Worm (Caenorhabditis elegans) whole organism, L2 larva: ENCODE measurements around the gene ceh-82.

ENCODE experiments used
- F13H6.1 ChIP-seq: sonication (generic microtip); optimal IDR thresholded peaks from 2 replicates; lab custom pipeline; 2016; ENCODE audit warnings: missing genetic modification characterization, missing compliant biosample characterization
- R02D3.7 ChIP-seq: fragments of 150-350 bp; optimal IDR thresholded peaks from 2 replicates; lab custom pipeline; 2014; ENCODE audit warnings: missing biosample characterization, missing genetic modification characterization
- aly-2 ChIP-seq: fragments of 150-350 bp; optimal IDR thresholded peaks from 2 replicates; lab custom pipeline; 2014; ENCODE audit warnings: missing biosample characterization, missing genetic modification characterization
- ama-1 ChIP-seq: fragments of 150-350 bp; optimal IDR thresholded peaks from 2 replicates; lab custom pipeline; 2018; ENCODE audit warnings: inconsistent platforms
- blmp-1 ChIP-seq: sonication (generic microtip); optimal IDR thresholded peaks from 2 replicates; lab custom pipeline; 2017; ENCODE audit warnings: missing genetic modification characterization, mild to moderate bottlenecking, missing compliant biosample characterization, antibody characterized with exemption, moderate library complexity; ENCODE audit not compliant: insufficient read depth
- egl-27 ChIP-seq: sonication (generic microtip); optimal IDR thresholded peaks from 3 replicates; lab custom pipeline; 2017; ENCODE audit warnings: missing biosample characterization, missing genetic modification reagents, missing genetic modification characterization
- lin-39 ChIP-seq: fragments of 150-350 bp; optimal IDR thresholded peaks from 2 replicates; lab custom pipeline; 2014; ENCODE audit warnings: missing biosample characterization, missing genetic modification reagents, missing genetic modification characterization
- nhr-11 ChIP-seq: fragments of 150-350 bp; optimal IDR thresholded peaks from 2 replicates; lab custom pipeline; 2014; ENCODE audit warnings: missing biosample characterization, missing genetic modification characterization
- nhr-237 ChIP-seq: fragments of 150-350 bp; optimal IDR thresholded peaks from 2 replicates; lab custom pipeline; 2014; ENCODE audit warnings: missing biosample characterization, missing genetic modification characterization
- nhr-6 ChIP-seq: fragments of 150-350 bp; optimal IDR thresholded peaks from 2 replicates; lab custom pipeline; 2014; ENCODE audit warnings: missing biosample characterization, missing genetic modification characterization
- skn-1 ChIP-seq: sonication (generic microtip); optimal IDR thresholded peaks from 2 replicates; lab custom pipeline; 2017; ENCODE audit warnings: missing biosample characterization, missing genetic modification characterization
- zag-1 ChIP-seq: fragments of 150-350 bp; optimal IDR thresholded peaks from 2 replicates; lab custom pipeline; 2014; ENCODE audit warnings: missing biosample characterization, missing genetic modification characterization
- ztf-1 ChIP-seq: fragments of 200-800 bp; sonication (Bioruptor generic); conservative IDR thresholded peaks from 2 replicates; pipeline ENCODE4 v1.3.6; 2022; ENCODE audit warnings: missing genetic modification characterization, missing compliant biosample characterization
- ztf-11 ChIP-seq: sonication (generic microtip); optimal IDR thresholded peaks from 2 replicates; lab custom pipeline; 2017; ENCODE audit warnings: missing biosample characterization, missing genetic modification characterization

DNA sequence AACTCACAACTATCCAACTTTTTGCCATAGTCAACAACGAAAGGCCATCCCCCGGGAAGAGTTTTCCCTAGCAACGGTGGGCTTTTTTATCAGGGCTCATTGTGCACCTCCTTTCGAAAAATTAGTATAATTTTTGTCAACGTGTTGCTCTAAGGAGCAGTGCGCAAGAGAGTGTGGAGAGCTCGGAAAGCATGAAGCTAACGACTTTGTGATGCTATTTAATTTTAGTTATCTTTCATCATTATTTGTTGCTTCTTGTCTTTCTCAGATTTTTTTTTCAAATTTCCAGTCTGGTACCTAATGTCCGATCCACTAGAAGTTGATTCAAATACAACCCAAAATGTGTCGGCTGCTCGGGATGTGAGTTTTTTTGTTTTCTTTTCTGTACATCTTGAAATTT, 1.9 kb upstream of the ceh-82 start, which contains the start of gene ceh-81:
- TF ChIP-seq lin-39 (tag; lab: Kevin White, UChicago) (no peak), nhr-237 (no peak), aly-2 (tag; lab: Kevin White, UChicago) (no peak), R02D3.7 (tag; lab: Kevin White, UChicago) (no peak), ztf-1 (GFP tag; lab: Robert Waterston, UW) (no peak), ztf-11 (tag; lab: Kevin White, UChicago) (no peak), blmp-1 (tag; lab: Kevin White, UChicago) (no peak), zag-1 (tag; lab: Kevin White, UChicago) (no peak), ama-1 (lab: Kevin White, UChicago) (no peak), egl-27 (tag; lab: Kevin White, UChicago) (no peak), nhr-11 (tag; lab: Kevin White, UChicago) (no peak), skn-1 (tag; lab: Kevin White, UChicago) (no peak), nhr-6 (no peak), F13H6.1 (no peak)
